Worm (Caenorhabditis elegans): ENCODE measurements around the gene T02H6.3.

Gene T02H6.3

ce11 chrII:684811-685210 is 6.8 kb upstream of the T02H6.3 start, which contains the start of gene T02H6.5:
Gene T02H6.5, plus strand, starts transcription at chrII:685111.
- TF ChIP-seq lin-11 (tag; optimal IDR thresholded peaks at IDR 0.05) (no peak), lin-13 (GFP tag; optimal IDR thresholded peaks at IDR 0.05) (no peak), unc-39 (tag; optimal IDR thresholded peaks at IDR 0.05) (no peak), nhr-21 (tag; optimal IDR thresholded peaks at IDR 0.05) (no peak), Y55F3AM.14 (GFP tag; optimal IDR thresholded peaks at IDR 0.05) (no peak), dmd-4 (tag; optimal IDR thresholded peaks at IDR 0.05) (no peak), blmp-1 (tag; optimal IDR thresholded peaks at IDR 0.05; ENCODE audit: insufficient read depth) (no peak), sem-4 (tag; optimal IDR thresholded peaks at IDR 0.05) (no peak), peb-1 (tag; optimal IDR thresholded peaks at IDR 0.05) (no peak), alr-1 (tag; optimal IDR thresholded peaks at IDR 0.05) (no peak), nhr-10 (tag; optimal IDR thresholded peaks at IDR 0.05) (no peak), nhr-23 (tag; optimal IDR thresholded peaks at IDR 0.05) (no peak), ZK546.5 (tag; optimal IDR thresholded peaks at IDR 0.05) (no peak), gmeb-1 (tag; optimal IDR thresholded peaks at IDR 0.05) (no peak), mdl-1 (tag; optimal IDR thresholded peaks at IDR 0.05) (no peak)

ce11 chrII:689749-690148 is 1.9 kb upstream of the T02H6.3 start, which contains the start of gene T02H6.4:
Gene T02H6.4, plus strand, starts transcription at chrII:690049.
- TF ChIP-seq nhr-11 (tag; optimal IDR thresholded peaks at IDR 0.05) (no peak), gmeb-1 (tag; optimal IDR thresholded peaks at IDR 0.05) (no peak), R02D3.7 (tag; optimal IDR thresholded peaks at IDR 0.05) (no peak), unc-55 (GFP tag; optimal IDR thresholded peaks at IDR 0.05) (no peak), sem-4 (tag; optimal IDR thresholded peaks at IDR 0.05) (no peak), lsy-2 (tag; optimal IDR thresholded peaks at IDR 0.05) (no peak), nhr-77 (tag; optimal IDR thresholded peaks at IDR 0.05) (no peak), crh-2 (tag; optimal IDR thresholded peaks at IDR 0.05) (no peak), Y55F3AM.14 (GFP tag; optimal IDR thresholded peaks at IDR 0.05) (no peak), nhr-23 (tag; optimal IDR thresholded peaks at IDR 0.05) (no peak), lin-13 (GFP tag; optimal IDR thresholded peaks at IDR 0.05) (no peak), nhr-25 (tag; optimal IDR thresholded peaks at IDR 0.05) (no peak), ama-1 (optimal IDR thresholded peaks at IDR 0.05) (no peak), ZK546.5 (tag; optimal IDR thresholded peaks at IDR 0.05) (no peak), aly-2 (tag; optimal IDR thresholded peaks at IDR 0.05) (no peak), elt-1 (tag; optimal IDR thresholded peaks at IDR 0.05) (no peak)

ce11 chrII:701025-701370 is 9.3 kb downstream of the T02H6.3 start, which contains the start of gene T02H6.11:
Gene T02H6.11, minus strand, starts transcription at chrII:701125.
- TF ChIP-seq sma-9 (GFP tag; optimal IDR thresholded peaks at IDR 0.05) (no peak), sma-9 (tag; optimal IDR thresholded peaks at IDR 0.05) (no peak), alr-1 (tag; optimal IDR thresholded peaks at IDR 0.05) (no peak), mbf-1 (tag; optimal IDR thresholded peaks at IDR 0.05) (no peak), ceh-16 (tag; optimal IDR thresholded peaks at IDR 0.05) (no peak), ZK546.5 (tag; optimal IDR thresholded peaks at IDR 0.05) (no peak), lin-39 (tag; optimal IDR thresholded peaks at IDR 0.05) (no peak), fos-1 (tag; optimal IDR thresholded peaks at IDR 0.05) (no peak), ceh-82 (tag; optimal IDR thresholded peaks at IDR 0.05) (no peak), lin-11 (tag; optimal IDR thresholded peaks at IDR 0.05) (no peak), snpc-4 (tag; optimal IDR thresholded peaks at IDR 0.05) (no peak), elt-3 (tag; optimal IDR thresholded peaks at IDR 0.05) (no peak), lin-13 (GFP tag; optimal IDR thresholded peaks at IDR 0.05) (no peak), elt-1 (tag; optimal IDR thresholded peaks at IDR 0.05) (no peak), unc-55 (GFP tag; optimal IDR thresholded peaks at IDR 0.05) (no peak)

ce11 chrII:701371-702139 is 9.9 kb downstream of the T02H6.3 start, which contains the start of gene thoc-1:
Gene thoc-1, plus strand, starts transcription at chrII:702107.
- TF ChIP-seq nhr-23 (tag; optimal IDR thresholded peaks at IDR 0.05) (no peak), lsy-2 (tag; optimal IDR thresholded peaks at IDR 0.05) (peak in 1 of 2 experiments; percentile 16)

- TF ChIP-seq C34F6.9 (tag; optimal IDR thresholded peaks at IDR 0.05): no peak
- TF ChIP-seq elt-3 (tag; optimal IDR thresholded peaks at IDR 0.05): no peak
- TF ChIP-seq sem-4 (tag; optimal IDR thresholded peaks at IDR 0.05): no peak
- TF ChIP-seq nhr-237 (tag; optimal IDR thresholded peaks at IDR 0.05): no peak
- no peak for TF ChIP-seq unc-39 (tag; optimal IDR thresholded peaks at IDR 0.05)
- TF ChIP-seq ZK546.5 (tag; optimal IDR thresholded peaks at IDR 0.05): no peak
- TF ChIP-seq nhr-77 (tag; optimal IDR thresholded peaks at IDR 0.05): no peak
- no peak for TF ChIP-seq ceh-16 (tag; optimal IDR thresholded peaks at IDR 0.05)
- TF ChIP-seq nhr-10 (tag; optimal IDR thresholded peaks at IDR 0.05): no peak
- TF ChIP-seq blmp-1 (tag; optimal IDR thresholded peaks at IDR 0.05; ENCODE audit: insufficient read depth): no peak
- TF ChIP-seq sma-9 (GFP tag; optimal IDR thresholded peaks at IDR 0.05): no peak
- TF ChIP-seq sma-9 (tag; optimal IDR thresholded peaks at IDR 0.05): no peak
- TF ChIP-seq skn-1 (tag; optimal IDR thresholded peaks at IDR 0.05): no peak
- TF ChIP-seq alr-1 (tag; optimal IDR thresholded peaks at IDR 0.05): no peak
- no peak for TF ChIP-seq nhr-21 (tag; optimal IDR thresholded peaks at IDR 0.05)
- no peak for TF ChIP-seq ztf-4 (tag; optimal IDR thresholded peaks at IDR 0.05)
- TF ChIP-seq Y55F3AM.14 (GFP tag; optimal IDR thresholded peaks at IDR 0.05): no peak
- no peak for TF ChIP-seq snpc-4 (tag; optimal IDR thresholded peaks at IDR 0.05)
- no peak for TF ChIP-seq peb-1 (tag; optimal IDR thresholded peaks at IDR 0.05)
- TF ChIP-seq ztf-11 (tag; optimal IDR thresholded peaks at IDR 0.05): no peak
- TF ChIP-seq elt-1 (tag; optimal IDR thresholded peaks at IDR 0.05): no peak
Observed at ce11 chrII:709081-709480, 17.4 kb downstream of the T02H6.3 start, which contains the start of gene T02H6.1. Gene T02H6.1, plus strand, starts transcription at chrII:709381.
